Worm (Caenorhabditis elegans): ENCODE measurements around the gene atfs-1.

Gene atfs-1

ce11 chrV:14166630-14167029 is 26.8 kb upstream of the atfs-1 start, which contains the start of gene cest-1.1:
Gene cest-1.1 (minus strand): TSS chrV:14166730.
- TF ChIP-seq sox-2 (GFP tag; IDR thresholded peaks at IDR 0.05), result no peak
- no peak for TF ChIP-seq fkh-10 (GFP tag; optimal IDR thresholded peaks at IDR 0.05)
- no peak for TF ChIP-seq ceh-48 (tag; optimal IDR thresholded peaks at IDR 0.05)
- no peak for TF ChIP-seq madf-2 (tag; optimal IDR thresholded peaks at IDR 0.05)
- no peak for TF ChIP-seq ceh-19 (GFP tag; optimal IDR thresholded peaks at IDR 0.05)
- no peak for TF ChIP-seq fax-1 (tag; optimal IDR thresholded peaks at IDR 0.05)
- no peak for TF ChIP-seq pha-4 (tag; optimal IDR thresholded peaks at IDR 0.05)
- TF ChIP-seq hlh-15 (tag; optimal IDR thresholded peaks at IDR 0.05), result no peak
- no peak for TF ChIP-seq lim-6 (tag; optimal IDR thresholded peaks at IDR 0.05)
- TF ChIP-seq ztf-16 (tag; optimal IDR thresholded peaks at IDR 0.05), result no peak
- TF ChIP-seq nhr-11 (tag; optimal IDR thresholded peaks at IDR 0.05), result no peak
- TF ChIP-seq dve-1 (tag; optimal IDR thresholded peaks at IDR 0.05), result no peak
- TF ChIP-seq ceh-9 (tag; optimal IDR thresholded peaks at IDR 0.05), result no peak
- TF ChIP-seq fkh-6 (tag; optimal IDR thresholded peaks at IDR 0.05), result no peak
- TF ChIP-seq ceh-24 (tag; optimal IDR thresholded peaks at IDR 0.05), result no peak
- TF ChIP-seq ama-1 (optimal IDR thresholded peaks at IDR 0.05), result no peak

- TF ChIP-seq nfya-1 (tag; optimal IDR thresholded peaks at IDR 0.05), result no peak
- TF ChIP-seq ceh-30 (tag; optimal IDR thresholded peaks at IDR 0.05), result no peak
- no peak for TF ChIP-seq ceh-48 (tag; optimal IDR thresholded peaks at IDR 0.05)
- TF ChIP-seq unc-42 (tag; optimal IDR thresholded peaks at IDR 0.05), result no peak
- no peak for TF ChIP-seq ceh-24 (tag; optimal IDR thresholded peaks at IDR 0.05)
- no peak for TF ChIP-seq K09A11.1 (tag; optimal IDR thresholded peaks at IDR 0.05; ENCODE audit: insufficient read depth)
- TF ChIP-seq elt-4 (tag; optimal IDR thresholded peaks at IDR 0.05), result no peak
- no peak for TF ChIP-seq C38D4.7 (GFP tag; optimal IDR thresholded peaks at IDR 0.05)
- no peak for TF ChIP-seq sox-2 (GFP tag; IDR thresholded peaks at IDR 0.05)
- TF ChIP-seq eyg-1 (tag; optimal IDR thresholded peaks at IDR 0.05), result no peak
- no peak for TF ChIP-seq npax-4 (tag; optimal IDR thresholded peaks at IDR 0.05)
- TF ChIP-seq ceh-18 (tag; optimal IDR thresholded peaks at IDR 0.05), result no peak
- no peak for TF ChIP-seq T23F11.4 (GFP tag; optimal IDR thresholded peaks at IDR 0.05)
- no peak for TF ChIP-seq pha-2 (tag; optimal IDR thresholded peaks at IDR 0.05)
- TF ChIP-seq sdc-2 (tag; optimal IDR thresholded peaks at IDR 0.05), result no peak
- TF ChIP-seq ceh-2 (tag; optimal IDR thresholded peaks at IDR 0.05), result no peak
- TF ChIP-seq pha-4 (tag; optimal IDR thresholded peaks at IDR 0.05), result no peak
- TF ChIP-seq fkh-6 (tag; optimal IDR thresholded peaks at IDR 0.05), result no peak
- no peak for TF ChIP-seq zip-5 (tag; optimal IDR thresholded peaks at IDR 0.05)
- TF ChIP-seq F13H6.1 (tag; optimal IDR thresholded peaks at IDR 0.05), result no peak
Observed at ce11 chrV:14167629-14168028, 25.8 kb upstream of the atfs-1 start, which contains the start of gene ocam-1. Gene ocam-1 (minus strand): TSS chrV:14167729.

- TF ChIP-seq ref-2 (tag; optimal IDR thresholded peaks at IDR 0.05) (no peak), ceh-34 (tag; optimal IDR thresholded peaks at IDR 0.05) (no peak), mec-3 (tag; optimal IDR thresholded peaks at IDR 0.05; ENCODE audit: borderline replicate concordance) (no peak), nhr-232 (tag; optimal IDR thresholded peaks at IDR 0.05) (no peak), syd-9 (tag; optimal IDR thresholded peaks at IDR 0.05) (no peak), dve-1 (tag; optimal IDR thresholded peaks at IDR 0.05) (no peak), ets-4 (tag; optimal IDR thresholded peaks at IDR 0.05) (no peak), pha-2 (tag; optimal IDR thresholded peaks at IDR 0.05) (no peak), lin-11 (tag; optimal IDR thresholded peaks at IDR 0.05) (no peak), npax-4 (tag; optimal IDR thresholded peaks at IDR 0.05) (no peak), pha-4 (tag; optimal IDR thresholded peaks at IDR 0.05) (no peak), fkh-10 (GFP tag; optimal IDR thresholded peaks at IDR 0.05) (no peak), unc-86 (tag; optimal IDR thresholded peaks at IDR 0.05) (no peak), dmd-4 (tag; optimal IDR thresholded peaks at IDR 0.05; ENCODE audit: borderline replicate concordance) (no peak), ahr-1 (tag; optimal IDR thresholded peaks at IDR 0.05) (no peak), che-1 (tag; optimal IDR thresholded peaks at IDR 0.05) (no peak), unc-55 (GFP tag; optimal IDR thresholded peaks at IDR 0.05) (no peak), K09A11.1 (tag; optimal IDR thresholded peaks at IDR 0.05; ENCODE audit: insufficient read depth) (no peak), hlh-13 (GFP tag; optimal IDR thresholded peaks at IDR 0.05) (no peak)
Observed at ce11 chrV:14171284-14171683, 22.2 kb upstream of the atfs-1 start, which contains the start of gene cest-2.1. Gene cest-2.1 (minus strand): TSS chrV:14171481.
